Fruit fly (Drosophila melanogaster): ENCODE measurements around the gene CG7573.
A peak's percentile ranks its signal among the peaks of the same experiment; 100 is the strongest.

Gene CG7573

dm6 chr3L:11328015-11328680 lies 16.6 kb downstream of the CG7573 start (continued):
- TF ChIP-seq CG4820 (GFP tag; optimal IDR thresholded peaks at IDR 0.05) (peak; percentile 24), peb (GFP tag; IDR thresholded peaks at IDR 0.05) (0 out of 2 replicates have a peak, but pooled peaks have one; percentile 22), CG3995 (GFP tag; optimal IDR thresholded peaks at IDR 0.05) (no peak), phol (tag; optimal IDR thresholded peaks at IDR 0.05) (peak; percentile 51), ro (GFP tag; IDR thresholded peaks at IDR 0.05) (no peak), CG6689 (GFP tag; IDR thresholded peaks at IDR 0.05) (peak; percentile 45; the same call in 1 of the 2 replicates), oc (tag; optimal IDR thresholded peaks at IDR 0.05) (peak; percentile 12), CG9215 (GFP tag; IDR thresholded peaks at IDR 0.05) (peak; percentile 42; the same call in 1 of the 2 replicates), twi (tag; optimal IDR thresholded peaks at IDR 0.05) (no peak), al (GFP tag; IDR thresholded peaks at IDR 0.05) (peak; percentile 48), Rfx (GFP tag; IDR thresholded peaks at IDR 0.05) (peak; percentile 24), Dbx (GFP tag; IDR thresholded peaks at IDR 0.05) (0 out of 3 replicates have a peak, but pooled peaks have one; percentile 32)

- TF ChIP-seq HLHmδ (GFP tag; optimal IDR thresholded peaks at IDR 0.05) (no peak), btn (GFP tag; optimal IDR thresholded peaks at IDR 0.05) (no peak), sisA (GFP tag; IDR thresholded peaks at IDR 0.05) (peak; percentile 59), trem (tag; optimal IDR thresholded peaks at IDR 0.05) (peak; percentile 32), CG17361 (GFP tag; IDR thresholded peaks at IDR 0.05) (no peak; the same call in 2 of the 3 replicates), bsh (GFP tag; optimal IDR thresholded peaks at IDR 0.05) (peak in 1 of 2 experiments; percentile 72), ewg (GFP tag; optimal IDR thresholded peaks at IDR 0.05) (peak; percentile 34), CG14710 (tag; optimal IDR thresholded peaks at IDR 0.05) (peak; percentile 34), Ada2b (GFP tag; IDR thresholded peaks at IDR 0.05) (peak; percentile 23; the same call in 1 of the 2 replicates), bab2 (GFP tag; optimal IDR thresholded peaks at IDR 0.05) (no peak), danr (GFP tag; IDR thresholded peaks at IDR 0.05) (peak; percentile 26; the same call in 1 of the 2 replicates), E2f1 (GFP tag; IDR thresholded peaks at IDR 0.05) (peak; percentile 58), CG16779 (GFP tag; IDR thresholded peaks at IDR 0.05) (no peak), crp (GFP tag; optimal IDR thresholded peaks at IDR 0.05) (no peak), Poxn (GFP tag; IDR thresholded peaks at IDR 0.05) (no peak), bcd (GFP tag; optimal IDR thresholded peaks at IDR 0.05) (peak; percentile 57), Oaz (GFP tag; IDR thresholded peaks at IDR 0.05) (0 out of 2 replicates have a peak, but pooled peaks have one; percentile 20), CG31441 (GFP tag; IDR thresholded peaks at IDR 0.05) (no peak), CG13775 (GFP tag; optimal IDR thresholded peaks at IDR 0.05) (no peak), CG15601 (tag; optimal IDR thresholded peaks at IDR 0.05) (peak; percentile 66), Sox100B (GFP tag; optimal IDR thresholded peaks at IDR 0.05) (peak; percentile 54), sr (GFP tag; IDR thresholded peaks at IDR 0.05) (no peak), toy (GFP tag; IDR thresholded peaks at IDR 0.05) (no peak), Gug (GFP tag; IDR thresholded peaks at IDR 0.05) (0 out of 4 replicates have a peak, but pooled peaks have one; percentile 14), CG43689 (GFP tag; IDR thresholded peaks at IDR 0.05) (0 out of 2 replicates have a peak, but pooled peaks have one; percentile 26), bowl (GFP tag; IDR thresholded peaks at IDR 0.05) (no peak), jigr1 (GFP tag; IDR thresholded peaks at IDR 0.05) (peak; percentile 61; the same call in 1 of the 3 replicates), Abd-B (GFP tag; optimal IDR thresholded peaks at IDR 0.05) (peak; percentile 48), CG11560 (tag; IDR thresholded peaks at IDR 0.05) (0 out of 3 replicates have a peak, but pooled peaks have one; percentile 21), Dp (GFP tag; optimal IDR thresholded peaks at IDR 0.05) (no peak), CG10209 (GFP tag; optimal IDR thresholded peaks at IDR 0.05) (peak; percentile 32), tap (tag; optimal IDR thresholded peaks at IDR 0.05) (peak; percentile 61), CG11247 (GFP tag; IDR thresholded peaks at IDR 0.05) (0 out of 2 replicates have a peak, but pooled peaks have one; percentile 16), Dad (GFP tag; optimal IDR thresholded peaks at IDR 0.05) (no peak), Hmr (GFP tag; optimal IDR thresholded peaks at IDR 0.05) (no peak), gcm (GFP tag; optimal IDR thresholded peaks at IDR 0.05) (peak; percentile 56), hbn (GFP tag; IDR thresholded peaks at IDR 0.05; ENCODE audit: partially characterized antibody) (no peak)
These were observed 17.5 kb downstream of the CG7573 start for dm6 chr3L:11329014-11329469.

Data from whole organism, embryonic.